Fruit fly (Drosophila melanogaster): ENCODE data around the gene mtd.

mtd gene

dm6 chr3R:5364539-5365273, 14.5 kb upstream of the mtd start:
- 0 out of 3 replicates have a peak, but pooled peaks have one; percentile 12 for TF ChIP-seq CG4496 (GFP tag; IDR thresholded peaks at IDR 0.05)
- no peak for TF ChIP-seq CG13204 (GFP tag; optimal IDR thresholded peaks at IDR 0.05)
- no peak for TF ChIP-seq CG8301 (tag; optimal IDR thresholded peaks at IDR 0.05)
- no peak for TF ChIP-seq CG15710 (tag; optimal IDR thresholded peaks at IDR 0.05)
- TF ChIP-seq CG12605 (GFP tag; IDR thresholded peaks at IDR 0.05) = no peak

dm6 chr3R:5363412-5363811, 13.2 kb upstream of the mtd start:
- TF ChIP-seq Snoo (tag; optimal IDR thresholded peaks at IDR 0.05) (peak; percentile 79), gl (tag; optimal IDR thresholded peaks at IDR 0.05) (peak; percentile 1), CG32121 (GFP tag; IDR thresholded peaks at IDR 0.05) (no peak), CG13204 (GFP tag; optimal IDR thresholded peaks at IDR 0.05) (peak; percentile 75), CG4496 (GFP tag; IDR thresholded peaks at IDR 0.05) (peak; percentile 58; the same call in 2 of the 3 replicates), EcR (GFP tag; optimal IDR thresholded peaks at IDR 0.05) (peak; percentile 97), fd96Ca (GFP tag; IDR thresholded peaks at IDR 0.05) (no peak), CG15710 (tag; optimal IDR thresholded peaks at IDR 0.05) (no peak), Ets98B (GFP tag; IDR thresholded peaks at IDR 0.05) (0 out of 2 replicates have a peak, but pooled peaks have one; percentile 7), Pif1A (GFP tag; optimal IDR thresholded peaks at IDR 0.05) (no peak)

- TF ChIP-seq D1 (tag; optimal IDR thresholded peaks at IDR 0.05) (no peak), Pif1B (GFP tag; optimal IDR thresholded peaks at IDR 0.05) (peak; percentile 95), CG4496 (GFP tag; IDR thresholded peaks at IDR 0.05) (peak; percentile 95), gl (tag; optimal IDR thresholded peaks at IDR 0.05) (peak; percentile 75), CG8301 (tag; optimal IDR thresholded peaks at IDR 0.05) (peak; percentile 91), CG14655 (GFP tag; optimal IDR thresholded peaks at IDR 0.05) (no peak), CG15710 (tag; optimal IDR thresholded peaks at IDR 0.05) (peak; percentile 87), CG10348 (GFP tag; IDR thresholded peaks at IDR 0.05) (peak; percentile 74), CG12605 (GFP tag; IDR thresholded peaks at IDR 0.05) (peak; percentile 89), CG32121 (GFP tag; IDR thresholded peaks at IDR 0.05) (peak; percentile 90), rn (GFP tag; IDR thresholded peaks at IDR 0.05) (peak; percentile 84), CG34367 (tag; optimal IDR thresholded peaks at IDR 0.05) (peak; percentile 88), Ets98B (GFP tag; IDR thresholded peaks at IDR 0.05) (peak; percentile 94), fd96Ca (GFP tag; IDR thresholded peaks at IDR 0.05) (peak; percentile 95), Pif1A (GFP tag; optimal IDR thresholded peaks at IDR 0.05) (peak; percentile 95), EcR (GFP tag; optimal IDR thresholded peaks at IDR 0.05) (peak; percentile 90), CG13204 (GFP tag; optimal IDR thresholded peaks at IDR 0.05) (peak; percentile 57), CG8159 (tag; optimal IDR thresholded peaks at IDR 0.05) (peak; percentile 86), Snoo (tag; optimal IDR thresholded peaks at IDR 0.05) (peak; percentile 84), CG9948 (tag; optimal IDR thresholded peaks at IDR 0.05) (peak; percentile 88), CG17806 (tag; optimal IDR thresholded peaks at IDR 0.05) (peak; percentile 93)
These were observed 11.6 kb upstream of the mtd start for dm6 chr3R:5361681-5362319.

- TF ChIP-seq gl (tag; optimal IDR thresholded peaks at IDR 0.05) (no peak), CG13204 (GFP tag; optimal IDR thresholded peaks at IDR 0.05) (no peak), CG14655 (GFP tag; optimal IDR thresholded peaks at IDR 0.05) (no peak), CG17806 (tag; optimal IDR thresholded peaks at IDR 0.05) (no peak), CG9948 (tag; optimal IDR thresholded peaks at IDR 0.05) (no peak), CG8301 (tag; optimal IDR thresholded peaks at IDR 0.05) (no peak), CG12605 (GFP tag; IDR thresholded peaks at IDR 0.05) (no peak), Ets98B (GFP tag; IDR thresholded peaks at IDR 0.05) (no peak), CG8159 (tag; optimal IDR thresholded peaks at IDR 0.05) (no peak)
These were observed 7.7 kb upstream of the mtd start, which contains the start of gene Prosbeta7 for dm6 chr3R:5357935-5358414. TSS of gene Prosbeta7 (minus strand) at chr3R:5358364.

- TF ChIP-seq EcR (GFP tag; optimal IDR thresholded peaks at IDR 0.05) = peak; percentile 12
- TF ChIP-seq gl (tag; optimal IDR thresholded peaks at IDR 0.05) = no peak
- no peak for TF ChIP-seq Pif1A (GFP tag; optimal IDR thresholded peaks at IDR 0.05)
- TF ChIP-seq CG13204 (GFP tag; optimal IDR thresholded peaks at IDR 0.05) = no peak
- TF ChIP-seq rn (GFP tag; IDR thresholded peaks at IDR 0.05) = no peak
- TF ChIP-seq fd96Ca (GFP tag; IDR thresholded peaks at IDR 0.05) = no peak
These were observed 4.9 kb upstream of the mtd start for dm6 chr3R:5355135-5355493.

- TF ChIP-seq EcR (GFP tag; optimal IDR thresholded peaks at IDR 0.05) (no peak), CG12605 (GFP tag; IDR thresholded peaks at IDR 0.05) (no peak), Ets98B (GFP tag; IDR thresholded peaks at IDR 0.05) (no peak), gl (tag; optimal IDR thresholded peaks at IDR 0.05) (no peak), CG8159 (tag; optimal IDR thresholded peaks at IDR 0.05) (peak; percentile 48)
These were observed 4.3 kb upstream of the mtd start, which contains the start of the genes CG11999 and CG1161 for dm6 chr3R:5354373-5355134. TSS of gene CG11999 (minus strand) at chr3R:5354747. TSS of gene CG1161 (plus strand) at chr3R:5355092.

Measured in whole organism, pupa.